Worm (Caenorhabditis elegans): Measurements from ENCODE around the gene rpt-4.

Gene rpt-4

ce11 chrII:586-985 is 45.4 kb downstream of the rpt-4 start:
- TF ChIP-seq skn-1 (tag; optimal IDR thresholded peaks at IDR 0.05), result no peak
- TF ChIP-seq fkh-4 (tag; optimal IDR thresholded peaks at IDR 0.05; ENCODE audit: borderline replicate concordance), result no peak
- TF ChIP-seq nhr-47 (tag; optimal IDR thresholded peaks at IDR 0.05), result no peak
- TF ChIP-seq pag-3 (tag; optimal IDR thresholded peaks at IDR 0.05; ENCODE audit: borderline replicate concordance, insufficient read depth), result no peak
- no peak for TF ChIP-seq mef-2 (tag; optimal IDR thresholded peaks at IDR 0.05)
- TF ChIP-seq mep-1 (tag; optimal IDR thresholded peaks at IDR 0.05), result peak; percentile 26
- no peak for TF ChIP-seq ceh-63 (GFP tag; optimal IDR thresholded peaks at IDR 0.05)
- TF ChIP-seq lin-15B (tag; optimal IDR thresholded peaks at IDR 0.05), result no peak
- peak; percentile 34 for TF ChIP-seq blmp-1 (tag; optimal IDR thresholded peaks at IDR 0.05)
- no peak for TF ChIP-seq lin-13 (GFP tag; optimal IDR thresholded peaks at IDR 0.05)
- TF ChIP-seq lin-14 (GFP tag; optimal IDR thresholded peaks at IDR 0.05), result peak; percentile 43
- no peak for TF ChIP-seq irx-1 (tag; optimal IDR thresholded peaks at IDR 0.05)
- no peak for TF ChIP-seq fkh-8 (tag; optimal IDR thresholded peaks at IDR 0.05)
- TF ChIP-seq nhr-28 (tag; optimal IDR thresholded peaks at IDR 0.05), result no peak
- no peak for TF ChIP-seq aha-1 (tag; optimal IDR thresholded peaks at IDR 0.05)
- no peak for TF ChIP-seq ets-5 (GFP tag; IDR thresholded peaks at IDR 0.05)
- no peak for TF ChIP-seq F16B12.6 (tag; optimal IDR thresholded peaks at IDR 0.05)
- TF ChIP-seq ceh-82 (tag; optimal IDR thresholded peaks at IDR 0.05), result no peak
- TF ChIP-seq unc-86 (tag; optimal IDR thresholded peaks at IDR 0.05), result no peak
- TF ChIP-seq lin-35 (GFP tag; optimal IDR thresholded peaks at IDR 0.05), result no peak
- TF ChIP-seq ceh-90 (tag; optimal IDR thresholded peaks at IDR 0.05), result no peak
- TF ChIP-seq snu-23 (GFP tag; optimal IDR thresholded peaks at IDR 0.05), result no peak
- no peak for TF ChIP-seq rnt-1 (tag; optimal IDR thresholded peaks at IDR 0.05)
- no peak for TF ChIP-seq efl-3 (GFP tag; optimal IDR thresholded peaks at IDR 0.05)
- TF ChIP-seq nhr-76 (tag; optimal IDR thresholded peaks at IDR 0.05), result no peak
- TF ChIP-seq hpl-2 (GFP tag; optimal IDR thresholded peaks at IDR 0.05), result no peak
- no peak for TF ChIP-seq elt-3 (tag; optimal IDR thresholded peaks at IDR 0.05)
- TF ChIP-seq unc-98 (GFP tag; IDR thresholded peaks at IDR 0.05), result no peak
- TF ChIP-seq efl-1 (optimal IDR thresholded peaks at IDR 0.05), result peak in 1 of 2 experiments; percentile 0
- peak in 1 of 2 experiments; percentile 29 for TF ChIP-seq efl-1 (GFP tag; optimal IDR thresholded peaks at IDR 0.05 in 1 of 2)
- TF ChIP-seq hlh-4 (tag; optimal IDR thresholded peaks at IDR 0.05), result no peak
- peak in 1 of 3 experiments; percentile 1 for TF ChIP-seq dpl-1 (GFP tag; optimal IDR thresholded peaks at IDR 0.05)
- TF ChIP-seq zag-1 (tag; optimal IDR thresholded peaks at IDR 0.05), result no peak
- TF ChIP-seq nhr-237 (tag; optimal IDR thresholded peaks at IDR 0.05), result no peak
